Worm (Caenorhabditis elegans): ENCODE data around the gene C49C3.4.

- TF ChIP-seq madf-2 (tag; optimal IDR thresholded peaks at IDR 0.05), result no peak
- no peak for TF ChIP-seq unc-42 (tag; optimal IDR thresholded peaks at IDR 0.05)
- TF ChIP-seq pat-9 (tag; optimal IDR thresholded peaks at IDR 0.05), result no peak
- TF ChIP-seq ceh-45 (GFP tag; IDR thresholded peaks at IDR 0.05), result no peak
- no peak for TF ChIP-seq ama-1 (optimal IDR thresholded peaks at IDR 0.05)
- no peak for TF ChIP-seq Y22D7AL.16 (tag; optimal IDR thresholded peaks at IDR 0.05)
- TF ChIP-seq nhr-232 (tag; optimal IDR thresholded peaks at IDR 0.05), result no peak
- no peak for TF ChIP-seq nhr-11 (tag; optimal IDR thresholded peaks at IDR 0.05)
- no peak for TF ChIP-seq pha-4 (tag; optimal IDR thresholded peaks at IDR 0.05)
- TF ChIP-seq K02D7.2 (tag; optimal IDR thresholded peaks at IDR 0.05), result no peak
- TF ChIP-seq sox-4 (tag; optimal IDR thresholded peaks at IDR 0.05), result no peak
- TF ChIP-seq F13H6.1 (tag; optimal IDR thresholded peaks at IDR 0.05), result no peak
- TF ChIP-seq fax-1 (tag; optimal IDR thresholded peaks at IDR 0.05), result no peak
These were observed 27.5 kb upstream of the C49C3.4 start for ce11 chrIV:17293068-17293467.

Data from whole organism, late embryonic.